Worm (Caenorhabditis elegans) whole organism, early embryonic: ENCODE data around the gene K09F6.7.

ENCODE experiments used
- aly-1 ChIP-seq: sonication (generic microtip); optimal IDR thresholded peaks from 2 replicates; lab custom pipeline; 2016; ENCODE audit warnings: missing genetic modification characterization, missing compliant biosample characterization
- ets-7 ChIP-seq: sonication (generic microtip); optimal IDR thresholded peaks from 2 replicates; lab custom pipeline; 2016; ENCODE audit warnings: missing genotype, missing genetic modification characterization, missing compliant biosample characterization
- hmg-4 ChIP-seq: fragments of 200-800 bp; sonication (Bioruptor generic); optimal IDR thresholded peaks from 2 replicates; lab custom pipeline; 2018; ENCODE audit warnings: mild to moderate bottlenecking, missing genetic modification characterization, missing compliant biosample characterization
- sea-1 ChIP-seq: fragments of 200-800 bp; sonication (Bioruptor generic); conservative IDR thresholded peaks from 2 replicates; pipeline ENCODE4 v1.3.6; 2022; ENCODE audit warnings: missing genetic modification characterization, missing compliant biosample characterization
- tbx-11 ChIP-seq: fragments of 200-800 bp; sonication (Bioruptor generic); IDR thresholded peaks from 2 replicates; pipeline ENCODE4 v1.3.6; 2022; ENCODE audit warnings: missing genetic modification characterization, missing compliant biosample characterization
- tra-4 ChIP-seq: sonication (generic microtip); optimal IDR thresholded peaks from 2 replicates; lab custom pipeline; 2017; ENCODE audit warnings: missing genetic modification characterization, missing compliant biosample characterization

DNA sequence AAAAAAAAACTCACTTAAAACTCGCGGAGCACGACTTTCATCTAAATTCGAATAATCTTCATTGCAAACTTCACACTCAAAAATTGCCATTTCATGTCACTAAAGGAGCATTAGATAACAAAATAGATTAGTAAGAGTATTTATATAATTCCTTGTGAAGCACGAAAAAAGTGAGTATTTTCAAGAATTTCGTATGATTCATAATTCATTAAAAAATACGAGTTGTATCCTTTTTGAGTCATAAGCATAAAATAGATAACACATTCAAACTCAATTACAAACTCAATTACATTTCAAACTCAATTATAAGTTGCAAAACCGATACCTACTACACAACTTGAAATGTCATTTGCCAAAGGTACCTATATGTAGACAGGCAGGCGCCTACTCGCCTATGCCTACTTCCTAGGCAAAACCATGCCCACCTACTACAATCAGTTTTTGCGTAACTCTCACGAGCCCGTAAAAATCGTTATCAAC, 37.1 kb upstream of the K09F6.7 start, which contains the start of the genes ZK1240.8 and ZK1240.1:
- no peak for TF ChIP-seq ets-7 (tag; lab: Kevin White, UChicago)
- no peak for TF ChIP-seq tra-4 (tag; lab: Kevin White, UChicago)
- TF ChIP-seq aly-1 (tag; lab: Kevin White, UChicago): no peak
- TF ChIP-seq tbx-11: no peak
- no peak for TF ChIP-seq sea-1
- TF ChIP-seq hmg-4 (GFP tag; lab: Kevin White, UChicago): no peak
